Worm (Caenorhabditis elegans) whole organism, L4 larva: ENCODE data around the gene C31H2.3.
A peak's percentile ranks its signal among the peaks of the same experiment; 100 is the strongest.

Experiments
- F10B5.3 ChIP-seq: sonication (generic microtip); optimal IDR thresholded peaks from 2 replicates; lab custom pipeline; 2016; ENCODE audit warnings: mild to moderate bottlenecking, missing genetic modification characterization, missing compliant biosample characterization
- Y5F2A.4 ChIP-seq: fragments of 200-800 bp; sonication (Bioruptor generic); optimal IDR thresholded peaks from 2 replicates; lab custom pipeline; 2018; ENCODE audit warnings: mild to moderate bottlenecking, missing genetic modification characterization, missing compliant biosample characterization
- aly-2 ChIP-seq: sonication (generic microtip); optimal IDR thresholded peaks from 2 replicates; lab custom pipeline; 2018; ENCODE audit warnings: missing biosample characterization, missing genetic modification characterization
- ama-1 ChIP-seq: fragments of 150-350 bp; optimal IDR thresholded peaks from 2 replicates; lab custom pipeline; 2014; ENCODE audit warnings: inconsistent platforms, mixed read lengths
- daf-12 ChIP-seq: fragments of 150-350 bp; optimal IDR thresholded peaks from 2 replicates; lab custom pipeline; 2014; ENCODE audit warnings: missing biosample characterization, missing genetic modification reagents, missing genetic modification characterization
- daf-16 ChIP-seq, 3 experiments: sonication (generic microtip); optimal IDR thresholded peaks; 2 replicates each; lab custom pipeline; 2016 to 2017; ENCODE audit warnings: missing genetic modification characterization in 3 of 3, missing genetic modification reagents in 3 of 3, mild to moderate bottlenecking in 2 of 3, missing compliant biosample characterization in 2 of 3, missing biosample characterization in 1 of 3, moderate library complexity in 1 of 3
- dmd-6 ChIP-seq: fragments of 200-800 bp; sonication (Bioruptor generic); IDR thresholded peaks from 2 replicates; pipeline ENCODE4 v1.3.6; 2022; ENCODE audit warnings: missing genetic modification reagents, missing genetic modification characterization, missing compliant biosample characterization
- dmd-9 ChIP-seq: fragments of 200-800 bp; sonication (Bioruptor generic); IDR thresholded peaks from 2 replicates; pipeline ENCODE4 v1.3.6; 2022; ENCODE audit warnings: missing genetic modification reagents, missing genetic modification characterization, missing compliant biosample characterization
- duxl-1 ChIP-seq: sonication (generic microtip); optimal IDR thresholded peaks from 2 replicates; lab custom pipeline; 2016; ENCODE audit warnings: mild to moderate bottlenecking, missing genetic modification characterization, moderate library complexity, missing compliant biosample characterization; ENCODE audit not compliant: poor library complexity
- dve-1 ChIP-seq: sonication (generic microtip); optimal IDR thresholded peaks from 2 replicates; lab custom pipeline; 2017; ENCODE audit warnings: antibody characterized with exemption, mild to moderate bottlenecking, missing genetic modification characterization, missing compliant biosample characterization; ENCODE audit not compliant: insufficient read depth
- egl-27 ChIP-seq: sonication (generic microtip); optimal IDR thresholded peaks from 3 replicates; lab custom pipeline; 2017; ENCODE audit warnings: missing biosample characterization, missing genetic modification reagents, missing genetic modification characterization
- egl-43 ChIP-seq: fragments of 200-800 bp; sonication (Bioruptor generic); IDR thresholded peaks from 2 replicates; pipeline ENCODE4 v1.3.6; 2022; ENCODE audit warnings: missing genetic modification reagents, missing genetic modification characterization, missing compliant biosample characterization
- hlh-11 ChIP-seq: fragments of 200-800 bp; sonication (Bioruptor generic); optimal IDR thresholded peaks from 2 replicates; lab custom pipeline; 2018; ENCODE audit warnings: mild to moderate bottlenecking, missing genetic modification characterization, missing compliant biosample characterization
- lin-39 ChIP-seq: fragments of 150-350 bp; optimal IDR thresholded peaks from 2 replicates; lab custom pipeline; 2014; ENCODE audit warnings: missing biosample characterization, missing genetic modification reagents, missing genetic modification characterization
- lir-3 ChIP-seq: sonication (generic microtip); optimal IDR thresholded peaks from 2 replicates; lab custom pipeline; 2016; ENCODE audit warnings: mild to moderate bottlenecking, missing genetic modification characterization, missing compliant biosample characterization
- lsy-2 ChIP-seq, 2 experiments: fragments of 150-350 bp in 1 of 2; sonication (generic microtip) in 1 of 2; optimal IDR thresholded peaks; 2 replicates each; lab custom pipeline; 2014 to 2017; ENCODE audit warnings: missing biosample characterization in 2 of 2, missing genetic modification characterization in 2 of 2
- madf-5 ChIP-seq, 2 experiments: fragments of 200-800 bp; sonication (Bioruptor generic); IDR thresholded peaks; 2 replicates each; pipeline ENCODE4 v1.3.6; 2022; ENCODE audit warnings: missing compliant biosample characterization in 2 of 2, missing genetic modification characterization in 2 of 2
- mdt-29 ChIP-seq: fragments of 200-800 bp; sonication (Bioruptor generic); IDR thresholded peaks from 2 replicates; pipeline ENCODE4 v1.3.6; 2022; ENCODE audit warnings: missing genetic modification reagents, missing genetic modification characterization, missing compliant biosample characterization
- mep-1 ChIP-seq: fragments of 150-350 bp; sonication (generic microtip); optimal IDR thresholded peaks from 3 replicates; lab custom pipeline; 2014; ENCODE audit warnings: missing biosample characterization, missing genetic modification characterization
- mxl-2 ChIP-seq: fragments of 200-800 bp; sonication (Bioruptor generic); conservative IDR thresholded peaks from 2 replicates; pipeline ENCODE4 v1.3.6; 2022; ENCODE audit warnings: missing genetic modification reagents, missing genetic modification characterization, missing compliant biosample characterization
- nhr-10 ChIP-seq: fragments of 150-350 bp; optimal IDR thresholded peaks from 2 replicates; lab custom pipeline; 2014; ENCODE audit warnings: missing biosample characterization, missing genetic modification characterization
- nhr-11 ChIP-seq: fragments of 150-350 bp; optimal IDR thresholded peaks from 2 replicates; lab custom pipeline; 2014; ENCODE audit warnings: missing biosample characterization, missing genetic modification characterization
- nhr-28 ChIP-seq: fragments of 150-350 bp; optimal IDR thresholded peaks from 2 replicates; lab custom pipeline; 2014; ENCODE audit warnings: missing biosample characterization, missing genetic modification characterization
- nhr-48 ChIP-seq: sonication (generic microtip); optimal IDR thresholded peaks from 2 replicates; lab custom pipeline; 2016; ENCODE audit warnings: mild to moderate bottlenecking, missing genetic modification characterization, missing compliant biosample characterization
- nhr-76 ChIP-seq: fragments of 150-350 bp; optimal IDR thresholded peaks from 2 replicates; lab custom pipeline; 2014; ENCODE audit warnings: missing biosample characterization, missing genetic modification characterization
- pha-4 ChIP-seq, 2 experiments: fragments of 150-350 bp in 1 of 2; fragments of 200-800 bp in 1 of 2; sonication (Bioruptor generic) in 1 of 2; IDR thresholded peaks in 1 of 2; optimal IDR thresholded peaks in 1 of 2; 2 replicates each; pipeline versions ENCODE4 v1.3.6 to Lab custom; 2014 to 2022; ENCODE audit warnings: missing genetic modification characterization in 2 of 2, missing genetic modification reagents in 2 of 2, missing biosample characterization in 1 of 2, missing compliant biosample characterization in 1 of 2
- pqm-1 ChIP-seq: sonication (generic microtip); optimal IDR thresholded peaks from 2 replicates; lab custom pipeline; 2017; ENCODE audit warnings: missing biosample characterization, missing genetic modification characterization
- spr-3 ChIP-seq: fragments of 200-800 bp; sonication (Bioruptor generic); optimal IDR thresholded peaks from 2 replicates; lab custom pipeline; 2018; ENCODE audit warnings: mild to moderate bottlenecking, missing genetic modification characterization, missing compliant biosample characterization
- unc-130 ChIP-seq: sonication (generic microtip); optimal IDR thresholded peaks from 2 replicates; lab custom pipeline; 2016; ENCODE audit warnings: missing genetic modification reagents, missing genetic modification characterization, missing compliant biosample characterization
- unc-62 ChIP-seq, 3 experiments: fragments of 150-350 bp in 1 of 3; sonication (generic microtip); optimal IDR thresholded peaks in 2 of 3; peaks in 1 of 3; 1 replicate in 1 of 3; 2 replicates in 2 of 3; lab custom pipeline; 2014 to 2017; ENCODE audit warnings: missing biosample characterization in 3 of 3, missing genetic modification characterization in 3 of 3, missing genetic modification reagents in 3 of 3, missing genotype in 1 of 3
- zag-1 ChIP-seq: fragments of 150-350 bp; optimal IDR thresholded peaks from 2 replicates; lab custom pipeline; 2014; ENCODE audit warnings: missing biosample characterization, missing genetic modification characterization
- zip-2 ChIP-seq: fragments of 150-350 bp; optimal IDR thresholded peaks from 2 replicates; lab custom pipeline; 2014; ENCODE audit warnings: missing biosample characterization, missing genetic modification characterization

Gene C31H2.3

ce11 chrX:5154278-5154677 is at the start of gene C31H2.3:
Gene C31H2.3, minus strand, starts transcription at chrX:5154378.
- TF ChIP-seq mxl-2 (GFP tag; lab: Robert Waterston, UW) (no peak), lsy-2 (tag; optimal IDR thresholded peaks at IDR 0.05; lab: Kevin White, UChicago) (no peak), madf-5 (GFP tag; IDR thresholded peaks at IDR 0.05; lab: Robert Waterston, UW) (no peak), egl-27 (tag; lab: Kevin White, UChicago) (no peak), nhr-10 (tag; lab: Kevin White, UChicago) (no peak), mep-1 (no peak), nhr-76 (tag; lab: Kevin White, UChicago) (no peak), daf-16 (GFP tag; optimal IDR thresholded peaks at IDR 0.05; lab: Kevin White, UChicago) (no peak), daf-16 (tag; optimal IDR thresholded peaks at IDR 0.05; lab: Kevin White, UChicago) (no peak), zag-1 (tag; lab: Kevin White, UChicago) (no peak), nhr-11 (tag; lab: Kevin White, UChicago) (no peak), mdt-29 (GFP tag; lab: Robert Waterston, UW) (no peak), lin-39 (tag; lab: Kevin White, UChicago) (no peak)

ce11 chrX:5202923-5203322 is 48.7 kb upstream of the C31H2.3 start:
- TF ChIP-seq pha-4 (GFP tag; IDR thresholded peaks at IDR 0.05; lab: Robert Waterston, UW) (no peak), pha-4 (tag; optimal IDR thresholded peaks at IDR 0.05; lab: Kevin White, UChicago) (no peak), unc-62 (GFP tag; optimal IDR thresholded peaks at IDR 0.05 in 1 of 2; lab: Kevin White, UChicago) (peak in 1 of 2 experiments; percentile 98), unc-62 (tag; optimal IDR thresholded peaks at IDR 0.05; lab: Kevin White, UChicago) (no peak), ama-1 (no peak), F10B5.3 (no peak), spr-3 (GFP tag; lab: Kevin White, UChicago) (no peak), dve-1 (no peak), lir-3 (tag; lab: Kevin White, UChicago) (no peak), dmd-9 (GFP tag; lab: Robert Waterston, UW) (no peak)

DNA sequence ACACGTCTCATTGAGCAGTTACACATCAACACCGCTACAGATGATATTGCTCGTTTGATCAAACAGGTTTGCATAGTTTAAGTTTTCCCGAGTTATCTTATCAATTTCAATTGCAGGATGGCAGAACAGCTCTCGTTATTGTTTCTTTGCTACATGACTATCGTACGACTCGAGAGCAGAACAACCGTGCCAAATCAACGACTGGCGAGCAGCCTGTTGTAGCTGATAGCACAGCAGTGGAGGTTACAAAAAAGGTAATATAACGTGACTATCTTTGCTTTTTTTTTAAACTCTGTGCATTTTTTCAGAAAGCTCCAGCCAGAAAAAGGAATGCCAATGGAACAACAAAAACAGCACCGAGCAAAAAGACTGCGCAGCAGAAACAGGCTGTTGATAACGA is 48.2 kb upstream of the C31H2.3 start:
- TF ChIP-seq hlh-11 (tag; lab: Kevin White, UChicago) (no peak), dmd-6 (0 out of 2 replicates have a peak, but pooled peaks have one; percentile 15), zip-2 (tag; lab: Kevin White, UChicago) (no peak), pqm-1 (tag; lab: Kevin White, UChicago) (peak; percentile 69), Y5F2A.4 (GFP tag; lab: Kevin White, UChicago) (no peak), nhr-28 (tag; lab: Kevin White, UChicago) (peak; percentile 12)

- TF ChIP-seq daf-16 (GFP tag; optimal IDR thresholded peaks at IDR 0.05; lab: Kevin White, UChicago): peak in 1 of 2 experiments; percentile 95
- no peak for TF ChIP-seq daf-16 (tag; optimal IDR thresholded peaks at IDR 0.05; lab: Kevin White, UChicago)
- TF ChIP-seq nhr-11 (tag; lab: Kevin White, UChicago): peak; percentile 21
- no peak for TF ChIP-seq egl-43 (GFP tag; lab: Robert Waterston, UW)
- no peak for TF ChIP-seq unc-130
Observed at ce11 chrX:5201860-5202259, 47.7 kb upstream of the C31H2.3 start.

DNA sequence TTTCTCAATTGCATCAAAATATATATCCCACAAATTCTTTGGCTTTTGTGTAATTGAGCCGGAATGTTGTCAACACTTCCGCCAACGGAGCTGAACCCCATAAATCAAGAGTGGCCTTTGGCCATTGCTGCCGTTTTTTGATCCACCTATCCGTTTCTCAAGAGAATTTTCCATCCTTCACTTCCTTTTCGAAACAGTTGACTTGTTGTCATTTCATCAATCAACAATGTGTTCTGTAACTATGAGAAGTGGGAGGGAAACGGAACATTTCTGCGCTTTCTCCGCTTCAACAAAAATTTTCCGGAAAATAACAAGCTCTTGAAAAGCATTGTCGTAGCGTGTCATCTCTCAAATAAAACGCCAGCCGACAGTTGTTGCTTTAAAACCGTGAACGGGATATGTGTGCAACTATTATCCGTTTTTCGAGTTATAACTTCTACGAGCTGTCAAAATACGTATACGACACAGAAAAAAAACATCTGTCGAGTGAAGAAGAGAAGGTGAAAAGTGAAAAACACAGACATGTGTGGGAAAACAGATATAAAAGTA is 45.7 kb upstream of the C31H2.3 start:
- TF ChIP-seq daf-12: no peak
- TF ChIP-seq unc-62 (GFP tag; optimal IDR thresholded peaks at IDR 0.05 in 1 of 2; lab: Kevin White, UChicago): peak in 1 of 2 experiments; percentile 60
- no peak for TF ChIP-seq unc-62 (tag; optimal IDR thresholded peaks at IDR 0.05; lab: Kevin White, UChicago)
- peak in 1 of 2 experiments; percentile 95 for TF ChIP-seq daf-16 (GFP tag; optimal IDR thresholded peaks at IDR 0.05; lab: Kevin White, UChicago)
- TF ChIP-seq daf-16 (tag; optimal IDR thresholded peaks at IDR 0.05; lab: Kevin White, UChicago): no peak
- peak; percentile 80 for TF ChIP-seq nhr-11 (tag; lab: Kevin White, UChicago)
- peak; percentile 12 for TF ChIP-seq hlh-11 (tag; lab: Kevin White, UChicago)
- TF ChIP-seq nhr-48 (tag; lab: Kevin White, UChicago): no peak
- no peak for TF ChIP-seq aly-2 (tag; lab: Kevin White, UChicago)
- TF ChIP-seq duxl-1 (tag; lab: Kevin White, UChicago): no peak
